Worm (Caenorhabditis elegans) whole organism, mixed stage, embryonic: ENCODE measurements around the gene cest-1.2.

Experiments
- blmp-1 ChIP-seq: fragments of 150-350 bp; optimal IDR thresholded peaks from 2 replicates; lab custom pipeline; 2014; ENCODE audit warnings: missing biosample characterization, missing genetic modification characterization
- elt-1 ChIP-seq: sonication (generic microtip); optimal IDR thresholded peaks from 2 replicates; lab custom pipeline; 2017; ENCODE audit warnings: missing genetic modification characterization, mild to moderate bottlenecking, missing compliant biosample characterization, antibody characterized with exemption, moderate library complexity, borderline replicate concordance; ENCODE audit not compliant: insufficient read depth
- elt-3 ChIP-seq: fragments of 150-350 bp; optimal IDR thresholded peaks from 2 replicates; lab custom pipeline; 2014; ENCODE audit warnings: missing biosample characterization, missing genetic modification characterization
- pha-4 ChIP-seq: fragments of 150-350 bp; optimal IDR thresholded peaks from 2 replicates; lab custom pipeline; 2018; ENCODE audit warnings: missing biosample characterization, missing genetic modification reagents, missing genetic modification characterization
- ztf-11 ChIP-seq: fragments of 150-350 bp; optimal IDR thresholded peaks from 2 replicates; lab custom pipeline; 2014; ENCODE audit warnings: missing biosample characterization, missing genetic modification characterization

- TF ChIP-seq elt-3 (tag; lab: Kevin White, UChicago) (no peak), ztf-11 (no peak), blmp-1 (tag; lab: Kevin White, UChicago) (no peak), elt-1 (no peak), pha-4 (tag; lab: Kevin White, UChicago) (no peak)
These were observed 31.8 kb downstream of the cest-1.2 start for ce11 chrV:14128858-14129257.
